Fruit fly (Drosophila melanogaster) whole organism, embryonic: Measurements from ENCODE around the gene CG10702.

Experiments
- BtbVII ChIP-seq: fragments of 200-800 bp; sonication (Bioruptor generic); optimal IDR thresholded peaks from 3 replicates; lab custom pipeline; 2017; ENCODE audit warnings: missing biosample characterization, mild to moderate bottlenecking, missing genetic modification characterization
- Bteb2 ChIP-seq: fragments of 200-800 bp; sonication (Bioruptor generic); optimal IDR thresholded peaks from 2 replicates; lab custom pipeline; 2016; ENCODE audit warnings: missing biosample characterization, missing genetic modification characterization
- CG10462 ChIP-seq: fragments of 200-800 bp; sonication (Bioruptor generic); optimal IDR thresholded peaks from 2 replicates; lab custom pipeline; 2016; ENCODE audit warnings: missing biosample characterization, missing genetic modification characterization
- CG10654 ChIP-seq: fragments of 200-800 bp; sonication (Bioruptor generic); optimal IDR thresholded peaks from 2 replicates; lab custom pipeline; 2016; ENCODE audit warnings: missing biosample characterization, missing genetic modification characterization
- CG11085 ChIP-seq: fragments of 200-800 bp; sonication (Bioruptor generic); IDR thresholded peaks from 2 replicates; pipeline ENCODE4 v1.3.6; 2022; ENCODE audit warnings: missing biosample characterization, missing genetic modification characterization
- CG11560 ChIP-seq: fragments of 200-800 bp; sonication (Bioruptor generic); IDR thresholded peaks from 3 replicates; pipeline ENCODE4 v1.3.6; 2022; ENCODE audit warnings: missing biosample characterization, missing genetic modification characterization
- CG12391 ChIP-seq: fragments of 200-800 bp; sonication (Bioruptor generic); optimal IDR thresholded peaks from 3 replicates; lab custom pipeline; 2018; ENCODE audit warnings: missing biosample characterization, mild to moderate bottlenecking, missing genetic modification characterization, moderate library complexity
- CG13287 ChIP-seq: fragments of 200-800 bp; sonication (Bioruptor generic); IDR thresholded peaks from 2 replicates; pipeline ENCODE4 v1.3.6; 2022; ENCODE audit warnings: missing biosample characterization, missing genetic modification characterization; ENCODE audit not compliant: partially characterized antibody
- CG13624 ChIP-seq: fragments of 200-800 bp; sonication (Bioruptor generic); optimal IDR thresholded peaks from 2 replicates; lab custom pipeline; 2016; ENCODE audit warnings: missing biosample characterization, missing genetic modification characterization
- CG13775 ChIP-seq: fragments of 200-800 bp; sonication (Bioruptor generic); optimal IDR thresholded peaks from 3 replicates; lab custom pipeline; 2017; ENCODE audit warnings: missing biosample characterization, mild to moderate bottlenecking, missing genetic modification characterization
- CG15011 ChIP-seq: fragments of 200-800 bp; sonication (Bioruptor generic); optimal IDR thresholded peaks from 3 replicates; lab custom pipeline; 2018; ENCODE audit warnings: missing biosample characterization, mild to moderate bottlenecking, missing genetic modification characterization
- CG15696 ChIP-seq: fragments of 200-800 bp; sonication (Bioruptor generic); optimal IDR thresholded peaks from 2 replicates; lab custom pipeline; 2019; ENCODE audit warnings: missing biosample characterization, mild to moderate bottlenecking, missing genetic modification characterization, moderate library complexity
- CG17612 ChIP-seq: fragments of 200-800 bp; sonication (Bioruptor generic); IDR thresholded peaks from 2 replicates; pipeline ENCODE4 v1.3.6; 2022; ENCODE audit warnings: missing biosample characterization, missing genetic modification characterization
- CG1832 ChIP-seq: fragments of 200-800 bp; sonication (Bioruptor generic); optimal IDR thresholded peaks from 2 replicates; lab custom pipeline; 2017; ENCODE audit warnings: missing biosample characterization, mild to moderate bottlenecking, missing genetic modification characterization, inconsistent platforms
- CG18619 ChIP-seq: fragments of 200-800 bp; sonication (Bioruptor generic); optimal IDR thresholded peaks from 3 replicates; lab custom pipeline; 2017; ENCODE audit warnings: missing biosample characterization, mild to moderate bottlenecking, missing genetic modification characterization
- CG31441 ChIP-seq: fragments of 200-800 bp; sonication (Bioruptor generic); IDR thresholded peaks from 2 replicates; pipeline ENCODE4 v1.3.6; 2022; ENCODE audit warnings: missing biosample characterization, missing genetic modification characterization
- CG32767 ChIP-seq: fragments of 200-800 bp; sonication (Bioruptor generic); IDR thresholded peaks from 2 replicates; pipeline ENCODE4 v1.3.6; 2022; ENCODE audit warnings: missing biosample characterization, missing genetic modification characterization
- CG33557 ChIP-seq: fragments of 200-800 bp; sonication (Bioruptor generic); optimal IDR thresholded peaks from 2 replicates; lab custom pipeline; 2019; ENCODE audit warnings: missing biosample characterization, mild to moderate bottlenecking, missing genetic modification characterization, moderate library complexity
- CG3995 ChIP-seq: fragments of 200-800 bp; sonication (Bioruptor generic); optimal IDR thresholded peaks from 3 replicates; lab custom pipeline; 2016; ENCODE audit warnings: missing biosample characterization, missing genetic modification characterization
- CG4424 ChIP-seq: fragments of 200-800 bp; sonication (Bioruptor generic); optimal IDR thresholded peaks from 3 replicates; lab custom pipeline; 2016; ENCODE audit warnings: missing biosample characterization, missing genetic modification characterization
- CG4820 ChIP-seq: fragments of 200-800 bp; sonication (Bioruptor generic); optimal IDR thresholded peaks from 3 replicates; lab custom pipeline; 2016; ENCODE audit warnings: missing biosample characterization, missing genetic modification characterization
- CG6791 ChIP-seq: fragments of 200-800 bp; sonication (Bioruptor generic); IDR thresholded peaks from 3 replicates; pipeline ENCODE4 v1.3.6; 2022; ENCODE audit warnings: missing biosample characterization, missing genetic modification characterization; ENCODE audit not compliant: partially characterized antibody
- Ets65A ChIP-seq: fragments of 200-800 bp; sonication (Bioruptor generic); peaks from one replicate; lab custom pipeline; 2016; ENCODE audit warnings: missing biosample characterization, missing genetic modification characterization
- Fer1 ChIP-seq: fragments of 200-800 bp; sonication (Bioruptor generic); optimal IDR thresholded peaks from 2 replicates; lab custom pipeline; 2017; ENCODE audit warnings: missing biosample characterization, mild to moderate bottlenecking, missing genetic modification characterization
- Hmr ChIP-seq: fragments of 200-800 bp; sonication (Bioruptor generic); optimal IDR thresholded peaks from 3 replicates; lab custom pipeline; 2017; ENCODE audit warnings: mild to moderate bottlenecking, missing biosample characterization, missing genetic modification reagents, missing genetic modification characterization
- Hsf ChIP-seq: fragments of 200-800 bp; sonication (Bioruptor generic); optimal IDR thresholded peaks from 3 replicates; lab custom pipeline; 2016; ENCODE audit warnings: missing biosample characterization, missing genetic modification characterization
- Poxn ChIP-seq: fragments of 200-800 bp; sonication (Bioruptor generic); IDR thresholded peaks from 2 replicates; pipeline ENCODE4 v1.3.6; 2022; ENCODE audit warnings: missing biosample characterization, missing genetic modification characterization
- Sry-δ ChIP-seq: fragments of 200-800 bp; sonication (Bioruptor generic); optimal IDR thresholded peaks from 2 replicates; lab custom pipeline; 2016; ENCODE audit warnings: missing biosample characterization, missing genetic modification characterization
- ac ChIP-seq: fragments of 200-800 bp; sonication (Bioruptor generic); optimal IDR thresholded peaks from 3 replicates; lab custom pipeline; 2017; ENCODE audit warnings: missing biosample characterization, mild to moderate bottlenecking, missing genetic modification characterization
- bigmax ChIP-seq: fragments of 200-800 bp; sonication (Bioruptor generic); optimal IDR thresholded peaks from 2 replicates; lab custom pipeline; 2018; ENCODE audit warnings: missing biosample characterization, mild to moderate bottlenecking, missing genetic modification characterization
- br ChIP-seq: fragments of >200 bp; optimal IDR thresholded peaks from 2 replicates; lab custom pipeline; 2017
- crc ChIP-seq: fragments of 200-800 bp; sonication (Bioruptor generic); optimal IDR thresholded peaks from 2 replicates; lab custom pipeline; 2016; ENCODE audit warnings: missing biosample characterization, missing genetic modification characterization
- dati ChIP-seq: fragments of 200-800 bp; sonication (Bioruptor generic); IDR thresholded peaks from 2 replicates; pipeline ENCODE4 v1.3.6; 2022; ENCODE audit warnings: missing biosample characterization, missing genetic modification characterization
- ftz-f1 ChIP-seq: fragments of 200-800 bp; sonication (Bioruptor generic); optimal IDR thresholded peaks from 2 replicates; lab custom pipeline; 2016; ENCODE audit warnings: missing biosample characterization, missing genetic modification characterization
- gcm ChIP-seq: fragments of 200-800 bp; sonication (Bioruptor generic); optimal IDR thresholded peaks from 2 replicates; lab custom pipeline; 2019; ENCODE audit warnings: missing biosample characterization, mild to moderate bottlenecking, missing genetic modification characterization, moderate library complexity
- grau ChIP-seq: fragments of 200-800 bp; optimal IDR thresholded peaks from 3 replicates; lab custom pipeline; 2019; ENCODE audit warnings: missing biosample characterization, mild to moderate bottlenecking, missing genetic modification characterization, moderate library complexity
- gro ChIP-seq: fragments of 200-800 bp; sonication (Bioruptor generic); optimal IDR thresholded peaks from 2 replicates; lab custom pipeline; 2016; ENCODE audit warnings: missing biosample characterization, missing genetic modification characterization
- her ChIP-seq: fragments of 200-800 bp; sonication (Bioruptor generic); optimal IDR thresholded peaks from 2 replicates; lab custom pipeline; 2016; ENCODE audit warnings: missing biosample characterization, missing genetic modification characterization
- lmd ChIP-seq: fragments of 200-800 bp; sonication (Bioruptor generic); IDR thresholded peaks from 2 replicates; pipeline ENCODE4 v1.3.6; 2022; ENCODE audit warnings: missing biosample characterization, missing genetic modification characterization
- pita ChIP-seq: fragments of 200-800 bp; sonication (Bioruptor generic); optimal IDR thresholded peaks from 2 replicates; lab custom pipeline; 2017; ENCODE audit warnings: missing biosample characterization, mild to moderate bottlenecking, missing genetic modification characterization
- pros ChIP-seq: fragments of 200-800 bp; sonication (Bioruptor generic); optimal IDR thresholded peaks from 3 replicates; lab custom pipeline; 2019; ENCODE audit warnings: missing biosample characterization, mild to moderate bottlenecking, missing genetic modification characterization, moderate library complexity
- sc ChIP-seq, 3 experiments: fragments of >200 bp in 2 of 3; fragments of 200-800 bp in 1 of 3; sonication (Bioruptor generic) in 1 of 3; optimal IDR thresholded peaks; 2 replicates in 2 of 3; 3 replicates in 1 of 3; lab custom pipeline; 2017; ENCODE audit warnings: mild to moderate bottlenecking in 1 of 3, missing biosample characterization in 1 of 3, missing genetic modification characterization in 1 of 3, missing genetic modification reagents in 1 of 3
- tna ChIP-seq: fragments of 200-800 bp; sonication (Bioruptor generic); IDR thresholded peaks from 2 replicates; pipeline ENCODE4 v1.3.6; 2022; ENCODE audit warnings: missing biosample characterization, missing genetic modification characterization; ENCODE audit not compliant: partially characterized antibody
- usp ChIP-seq: fragments of >200 bp; optimal IDR thresholded peaks from 2 replicates; lab custom pipeline; 2017; ENCODE audit warnings: missing biosample characterization, missing genetic modification characterization
- vfl ChIP-seq: fragments of 200-800 bp; sonication (Bioruptor generic); optimal IDR thresholded peaks from 2 replicates; lab custom pipeline; 2016; ENCODE audit warnings: missing biosample characterization, missing genetic modification characterization
- vnd ChIP-seq: fragments of 200-800 bp; sonication (Bioruptor generic); IDR thresholded peaks from 3 replicates; pipeline ENCODE4 v1.3.6; 2022; ENCODE audit warnings: missing biosample characterization, missing genetic modification characterization; ENCODE audit not compliant: partially characterized antibody
- wek ChIP-seq: fragments of 200-800 bp; sonication (Bioruptor generic); optimal IDR thresholded peaks from 3 replicates; lab custom pipeline; 2018; ENCODE audit warnings: missing biosample characterization, mild to moderate bottlenecking, missing genetic modification characterization, moderate library complexity
- zen2 ChIP-seq: fragments of 200-800 bp; sonication (Bioruptor generic); IDR thresholded peaks from 3 replicates; pipeline ENCODE4 v1.3.6; 2022; ENCODE audit warnings: missing biosample characterization, missing genetic modification characterization; ENCODE audit not compliant: partially characterized antibody

CG10702 gene

dm6 chr2L:19021278-19022220, 48.1 kb downstream of the CG10702 start (continued):
- TF ChIP-seq CG10462: peak; percentile 20
- TF ChIP-seq Fer1 (GFP tag; lab: Kevin White, UChicago): peak; percentile 89
- no peak for TF ChIP-seq ftz-f1
- no peak for TF ChIP-seq crc (GFP tag; lab: Kevin White, UChicago)
- TF ChIP-seq pita (GFP tag; lab: Kevin White, UChicago): no peak
- TF ChIP-seq ac (GFP tag; lab: Kevin White, UChicago): no peak
- TF ChIP-seq lmd (GFP tag; lab: Robert Waterston, UW): peak; percentile 76
- peak; percentile 8 for TF ChIP-seq CG15696 (tag; lab: Kevin White, UChicago)
- TF ChIP-seq tna (GFP tag; lab: Robert Waterston, UW): no peak
- peak; percentile 86 for TF ChIP-seq grau (tag; lab: Kevin White, UChicago)
- TF ChIP-seq Ets65A (GFP tag; lab: Kevin White, UChicago): no peak
- TF ChIP-seq CG10654 (GFP tag; lab: Kevin White, UChicago): peak; percentile 39
- no peak for TF ChIP-seq gro (GFP tag; lab: Kevin White, UChicago)
- TF ChIP-seq CG18619 (GFP tag; lab: Kevin White, UChicago): peak; percentile 84
- no peak for TF ChIP-seq her (GFP tag; lab: Kevin White, UChicago)
- peak; percentile 67 for TF ChIP-seq CG15011 (GFP tag; lab: Kevin White, UChicago)
- TF ChIP-seq vnd (GFP tag; lab: Robert Waterston, UW): no peak
- peak; percentile 71 for TF ChIP-seq Hsf (GFP tag; lab: Kevin White, UChicago)
- peak; percentile 74; the same call in 1 of the 2 replicates for TF ChIP-seq CG32767 (GFP tag; lab: Robert Waterston, UW)
- TF ChIP-seq Poxn (GFP tag; lab: Robert Waterston, UW): no peak
- TF ChIP-seq usp: no peak
- TF ChIP-seq CG6791 (GFP tag; lab: Robert Waterston, UW): no peak
- TF ChIP-seq dati (GFP tag; lab: Robert Waterston, UW): no peak
- TF ChIP-seq br (lab: Kevin White, UChicago): no peak
- TF ChIP-seq Sry-δ (GFP tag; lab: Kevin White, UChicago): no peak
- peak; percentile 61 for TF ChIP-seq CG4820 (GFP tag; lab: Kevin White, UChicago)
- TF ChIP-seq wek (GFP tag; lab: Kevin White, UChicago): no peak
- peak; percentile 68 for TF ChIP-seq CG13775 (GFP tag; lab: Kevin White, UChicago)
- peak; percentile 37 for TF ChIP-seq CG33557
- peak; percentile 77 for TF ChIP-seq BtbVII (GFP tag; lab: Kevin White, UChicago)
- peak; percentile 54 for TF ChIP-seq CG4424 (GFP tag; lab: Kevin White, UChicago)
- TF ChIP-seq CG13624: peak; percentile 4
- TF ChIP-seq zen2 (GFP tag; lab: Robert Waterston, UW): no peak
- TF ChIP-seq CG11085 (GFP tag; lab: Robert Waterston, UW): 0 out of 2 replicates have a peak, but pooled peaks have one; percentile 25
- peak; percentile 1 for TF ChIP-seq Bteb2 (GFP tag; lab: Kevin White, UChicago)
- TF ChIP-seq pros (GFP tag; lab: Kevin White, UChicago): no peak
- no peak for TF ChIP-seq CG1832 (GFP tag; lab: Kevin White, UChicago)
- peak; percentile 72 for TF ChIP-seq gcm (GFP tag; lab: Kevin White, UChicago)
- TF ChIP-seq vfl (GFP tag; lab: Kevin White, UChicago): no peak
- TF ChIP-seq CG17612 (GFP tag; lab: Robert Waterston, UW): no peak
- TF ChIP-seq CG13287 (GFP tag; lab: Robert Waterston, UW): no peak
- peak; percentile 86 for TF ChIP-seq CG12391 (tag; lab: Kevin White, UChicago)
- no peak for TF ChIP-seq bigmax
- TF ChIP-seq CG11560 (tag; lab: Robert Waterston, UW): 0 out of 3 replicates have a peak, but pooled peaks have one; percentile 12
- TF ChIP-seq CG31441: peak; percentile 85
- no peak for TF ChIP-seq sc (optimal IDR thresholded peaks at IDR 0.05; lab: Kevin White, UChicago)
- peak; percentile 80 for TF ChIP-seq sc (GFP tag; optimal IDR thresholded peaks at IDR 0.05; lab: Kevin White, UChicago)
- TF ChIP-seq Hmr (GFP tag; lab: Kevin White, UChicago): peak; percentile 90
- no peak for TF ChIP-seq CG3995 (GFP tag; lab: Kevin White, UChicago)
